Fruit fly (Drosophila melanogaster) whole organism, embryonic: ENCODE data around the gene mRpL32.

Experiments used
- Adf1 ChIP-seq: fragments of 200-800 bp; sonication (Bioruptor generic); IDR thresholded peaks from 2 replicates; pipeline ENCODE4 v1.3.6; 2022; ENCODE audit warnings: missing biosample characterization, missing genetic modification characterization
- B-H2 ChIP-seq: fragments of 200-800 bp; sonication (Bioruptor generic); optimal IDR thresholded peaks from 2 replicates; lab custom pipeline; 2018; ENCODE audit warnings: missing biosample characterization, mild to moderate bottlenecking, missing genetic modification characterization
- BEAF-32 ChIP-seq: fragments of 200-800 bp; sonication (Bioruptor generic); optimal IDR thresholded peaks from 3 replicates; lab custom pipeline; 2017; ENCODE audit warnings: missing biosample characterization, missing genetic modification characterization, mild to moderate bottlenecking, moderate library complexity, missing genetic modification reagents
- CG10267 ChIP-seq: fragments of 200-800 bp; sonication (Bioruptor generic); optimal IDR thresholded peaks from 2 replicates; lab custom pipeline; 2018; ENCODE audit warnings: missing biosample characterization, mild to moderate bottlenecking, missing genetic modification characterization, moderate library complexity
- CG10366 ChIP-seq: fragments of 200-800 bp; sonication (Bioruptor generic); IDR thresholded peaks from 2 replicates; pipeline ENCODE4 v1.3.6; 2022; ENCODE audit warnings: missing biosample characterization, missing genetic modification characterization
- CG10543 ChIP-seq: fragments of 200-800 bp; sonication (Bioruptor generic); optimal IDR thresholded peaks from 3 replicates; lab custom pipeline; 2017; ENCODE audit warnings: missing biosample characterization, mild to moderate bottlenecking, missing genetic modification characterization, moderate library complexity
- CG10565 ChIP-seq: fragments of 200-800 bp; sonication (Bioruptor generic); optimal IDR thresholded peaks from 3 replicates; lab custom pipeline; 2016; ENCODE audit warnings: missing biosample characterization, mild to moderate bottlenecking, missing genetic modification characterization
- CG11456 ChIP-seq: fragments of 200-800 bp; sonication (Bioruptor generic); IDR thresholded peaks from 3 replicates; pipeline ENCODE4 v1.3.6; 2022; ENCODE audit warnings: missing biosample characterization, missing genetic modification characterization
- CG11560 ChIP-seq: fragments of 200-800 bp; sonication (Bioruptor generic); IDR thresholded peaks from 3 replicates; pipeline ENCODE4 v1.3.6; 2022; ENCODE audit warnings: missing biosample characterization, missing genetic modification characterization
- CG1233 ChIP-seq: fragments of 200-800 bp; sonication (Bioruptor generic); optimal IDR thresholded peaks from 4 replicates; lab custom pipeline; 2018; ENCODE audit warnings: missing biosample characterization, mild to moderate bottlenecking, missing genetic modification characterization
- CG12391 ChIP-seq: fragments of 200-800 bp; sonication (Bioruptor generic); optimal IDR thresholded peaks from 3 replicates; lab custom pipeline; 2018; ENCODE audit warnings: missing biosample characterization, mild to moderate bottlenecking, missing genetic modification characterization, moderate library complexity
- CG13775 ChIP-seq: fragments of 200-800 bp; sonication (Bioruptor generic); optimal IDR thresholded peaks from 3 replicates; lab custom pipeline; 2017; ENCODE audit warnings: missing biosample characterization, mild to moderate bottlenecking, missing genetic modification characterization
- CG16813 ChIP-seq: fragments of 200-800 bp; sonication (Bioruptor generic); IDR thresholded peaks from 3 replicates; pipeline ENCODE4 v1.3.6; 2022; ENCODE audit warnings: missing biosample characterization, missing genetic modification characterization; ENCODE audit not compliant: partially characterized antibody
- CG17361 ChIP-seq: fragments of 200-800 bp; sonication (Bioruptor generic); IDR thresholded peaks from 3 replicates; pipeline ENCODE4 v1.3.6; 2022; ENCODE audit warnings: missing biosample characterization, missing genetic modification characterization
- CG17612 ChIP-seq: fragments of 200-800 bp; sonication (Bioruptor generic); IDR thresholded peaks from 2 replicates; pipeline ENCODE4 v1.3.6; 2022; ENCODE audit warnings: missing biosample characterization, missing genetic modification characterization
- CG2712 ChIP-seq: fragments of 200-800 bp; optimal IDR thresholded peaks from 3 replicates; lab custom pipeline; 2019; ENCODE audit warnings: missing biosample characterization, mild to moderate bottlenecking, missing genetic modification characterization, moderate library complexity
- CG30431 ChIP-seq: fragments of 200-800 bp; sonication (Bioruptor generic); optimal IDR thresholded peaks from 2 replicates; lab custom pipeline; 2017; ENCODE audit warnings: missing biosample characterization, missing genetic modification characterization
- CG3065 ChIP-seq: fragments of 200-800 bp; sonication (Bioruptor generic); optimal IDR thresholded peaks from 2 replicates; lab custom pipeline; 2016; ENCODE audit warnings: missing biosample characterization, missing genetic modification characterization
- CG34224 ChIP-seq: fragments of 200-800 bp; sonication (Bioruptor generic); IDR thresholded peaks from 3 replicates; pipeline ENCODE4 v1.3.6; 2022; ENCODE audit warnings: missing biosample characterization, missing genetic modification characterization; ENCODE audit not compliant: partially characterized antibody
- CG34376 ChIP-seq: fragments of 200-800 bp; sonication (Bioruptor generic); optimal IDR thresholded peaks from 2 replicates; lab custom pipeline; 2018; ENCODE audit warnings: missing biosample characterization, mild to moderate bottlenecking, missing genetic modification characterization
- CG3726 ChIP-seq: fragments of 200-800 bp; sonication (Bioruptor generic); IDR thresholded peaks from 3 replicates; pipeline ENCODE4, ENCODE4 v1.3.6; 2022; ENCODE audit warnings: missing biosample characterization, missing genetic modification characterization
- CG6254 ChIP-seq: fragments of 200-800 bp; sonication (Bioruptor generic); optimal IDR thresholded peaks from 3 replicates; lab custom pipeline; 2017; ENCODE audit warnings: mild to moderate bottlenecking, missing biosample characterization, missing genetic modification reagents, missing genetic modification characterization
- CG9817 ChIP-seq: fragments of 200-800 bp; sonication (Bioruptor generic); optimal IDR thresholded peaks from 2 replicates; lab custom pipeline; 2018; ENCODE audit warnings: missing biosample characterization, mild to moderate bottlenecking, missing genetic modification characterization, moderate library complexity
- CG9876 ChIP-seq: fragments of 200-800 bp; sonication (Bioruptor generic); optimal IDR thresholded peaks from 2 replicates; lab custom pipeline; 2016; ENCODE audit warnings: missing biosample characterization, missing genetic modification characterization
- E2f2 ChIP-seq: fragments of 200-800 bp; sonication (Bioruptor generic); IDR thresholded peaks from 2 replicates; pipeline ENCODE4 v1.3.6; 2022; ENCODE audit warnings: missing biosample characterization, missing genetic modification characterization
- Hmx ChIP-seq: fragments of 200-800 bp; sonication (Bioruptor generic); optimal IDR thresholded peaks from 2 replicates; lab custom pipeline; 2016; ENCODE audit warnings: missing biosample characterization, missing genetic modification characterization
- Lpt ChIP-seq: fragments of >200 bp; optimal IDR thresholded peaks from 2 replicates; lab custom pipeline; 2018; ENCODE audit warnings: missing biosample characterization, missing genetic modification characterization
- NFAT ChIP-seq: fragments of 200-800 bp; sonication (Bioruptor generic); IDR thresholded peaks from 2 replicates; pipeline ENCODE4 v1.3.6; 2022; ENCODE audit warnings: missing biosample characterization, missing genetic modification characterization
- Optix ChIP-seq: fragments of 200-800 bp; sonication (Bioruptor generic); IDR thresholded peaks from 3 replicates; pipeline ENCODE4 v1.3.6; 2022; ENCODE audit warnings: missing biosample characterization, missing genetic modification characterization
- PHDP ChIP-seq: fragments of 200-800 bp; sonication (Bioruptor generic); optimal IDR thresholded peaks from 3 replicates; lab custom pipeline; 2018; ENCODE audit warnings: missing biosample characterization, mild to moderate bottlenecking, missing genetic modification characterization, moderate library complexity
- Pdp1 ChIP-seq, 2 experiments: fragments of 200-800 bp; sonication (Bioruptor generic); optimal IDR thresholded peaks; 3 replicates each; lab custom pipeline; 2016; ENCODE audit warnings: missing biosample characterization in 2 of 2, missing genetic modification characterization in 2 of 2, mild to moderate bottlenecking in 1 of 2, moderate library complexity in 1 of 2
- Stat92E ChIP-seq, 3 experiments: fragments of >200 bp in 2 of 3; fragments of 200-800 bp in 1 of 3; sonication (Bioruptor generic) in 1 of 3; optimal IDR thresholded peaks; 2 replicates each; lab custom pipeline; 2017 to 2019; ENCODE audit warnings: missing biosample characterization in 3 of 3, missing genetic modification characterization in 3 of 3, mild to moderate bottlenecking in 1 of 3, moderate library complexity in 1 of 3
- Taf1 ChIP-seq: fragments of 200-800 bp; sonication (Bioruptor generic); IDR thresholded peaks from 2 replicates; pipeline ENCODE4 v1.3.6; 2022; ENCODE audit warnings: missing biosample characterization, missing genetic modification characterization
- Xbp1 ChIP-seq: fragments of 200-800 bp; sonication (Bioruptor generic); optimal IDR thresholded peaks from 3 replicates; lab custom pipeline; 2016; ENCODE audit warnings: missing biosample characterization, mild to moderate bottlenecking, missing genetic modification characterization
- bcd ChIP-seq: fragments of 200-800 bp; sonication (Bioruptor generic); optimal IDR thresholded peaks from 2 replicates; lab custom pipeline; 2017; ENCODE audit warnings: missing biosample characterization, mild to moderate bottlenecking, missing genetic modification characterization
- dati ChIP-seq: fragments of 200-800 bp; sonication (Bioruptor generic); IDR thresholded peaks from 2 replicates; pipeline ENCODE4 v1.3.6; 2022; ENCODE audit warnings: missing biosample characterization, missing genetic modification characterization
- en ChIP-seq: fragments of 200-800 bp; sonication (Bioruptor generic); optimal IDR thresholded peaks from 2 replicates; lab custom pipeline; 2016; ENCODE audit warnings: missing biosample characterization, missing genetic modification characterization
- eyg ChIP-seq: fragments of 200-800 bp; sonication (Bioruptor generic); optimal IDR thresholded peaks from 3 replicates; lab custom pipeline; 2016; ENCODE audit warnings: missing biosample characterization, missing genetic modification characterization
- gcm2 ChIP-seq: fragments of 200-800 bp; sonication (Bioruptor generic); optimal IDR thresholded peaks from 2 replicates; lab custom pipeline; 2016; ENCODE audit warnings: missing biosample characterization, missing genetic modification characterization
- klu ChIP-seq: fragments of 200-800 bp; sonication (Bioruptor generic); IDR thresholded peaks from 2 replicates; pipeline ENCODE4 v1.3.6; 2022; ENCODE audit warnings: missing biosample characterization, missing genetic modification characterization
- pan ChIP-seq, 4 experiments: fragments of >200 bp in 3 of 4; fragments of 200-800 bp in 1 of 4; sonication (Bioruptor generic) in 1 of 4; optimal IDR thresholded peaks in 3 of 4; IDR thresholded peaks in 1 of 4; 2 replicates each; pipeline versions ENCODE4 v1.3.6 to Lab custom; 2017 to 2022; ENCODE audit warnings: missing biosample characterization in 2 of 4, missing genetic modification characterization in 2 of 4, mixed read lengths in 1 of 4
- phol ChIP-seq: fragments of 200-800 bp; sonication (Bioruptor generic); optimal IDR thresholded peaks from 3 replicates; lab custom pipeline; 2018; ENCODE audit warnings: missing biosample characterization, mild to moderate bottlenecking, missing genetic modification characterization, moderate library complexity
- repo ChIP-seq: fragments of 200-800 bp; sonication (Bioruptor generic); optimal IDR thresholded peaks from 2 replicates; lab custom pipeline; 2016; ENCODE audit warnings: missing biosample characterization, missing genetic modification characterization
- sima ChIP-seq: fragments of 200-800 bp; sonication (Bioruptor generic); optimal IDR thresholded peaks from 2 replicates; lab custom pipeline; 2016; ENCODE audit warnings: missing biosample characterization, missing genetic modification characterization
- slbo ChIP-seq: fragments of 200-800 bp; sonication (Bioruptor generic); IDR thresholded peaks from 2 replicates; pipeline ENCODE4 v1.3.6; 2022; ENCODE audit warnings: missing biosample characterization, missing genetic modification characterization
- sna ChIP-seq: fragments of 200-800 bp; sonication (Bioruptor generic); IDR thresholded peaks from 2 replicates; pipeline ENCODE4 v1.3.6; 2022; ENCODE audit warnings: missing biosample characterization, missing genetic modification characterization; ENCODE audit not compliant: partially characterized antibody
- tll ChIP-seq, 2 experiments: fragments of 200-800 bp in 1 of 2; fragments of >200 bp in 1 of 2; sonication (Bioruptor generic) in 1 of 2; optimal IDR thresholded peaks; 2 replicates each; lab custom pipeline; 2017 to 2019; ENCODE audit warnings: missing biosample characterization in 2 of 2, missing genetic modification characterization in 2 of 2, mild to moderate bottlenecking in 1 of 2, moderate library complexity in 1 of 2
- vvl ChIP-seq: fragments of 200-800 bp; sonication (Bioruptor generic); IDR thresholded peaks from 2 replicates; pipeline ENCODE4 v1.3.6; 2022; ENCODE audit warnings: missing biosample characterization, missing genetic modification characterization
- zf30C ChIP-seq: fragments of 200-800 bp; sonication (Bioruptor generic); optimal IDR thresholded peaks from 3 replicates; lab custom pipeline; 2018; ENCODE audit warnings: missing biosample characterization, mild to moderate bottlenecking, missing genetic modification characterization

Gene mRpL32

dm6 chr3R:31225043-31225681 is 27.5 kb upstream of the mRpL32 start (continued):
- TF ChIP-seq CG9876 (GFP tag; lab: Kevin White, UChicago) = no peak
- no peak for TF ChIP-seq eyg (GFP tag; lab: Kevin White, UChicago)
- peak in 1 of 2 experiments; percentile 93 for TF ChIP-seq Pdp1 (GFP tag; optimal IDR thresholded peaks at IDR 0.05; lab: Kevin White, UChicago)
- no peak for TF ChIP-seq Xbp1 (GFP tag; lab: Kevin White, UChicago)
- peak; percentile 14 for TF ChIP-seq CG10543 (GFP tag; lab: Kevin White, UChicago)
- no peak for TF ChIP-seq NFAT
- no peak for TF ChIP-seq phol (tag; lab: Kevin White, UChicago)
- no peak for TF ChIP-seq CG34376 (GFP tag; lab: Kevin White, UChicago)
- no peak for TF ChIP-seq dati
- 0 out of 2 replicates have a peak, but pooled peaks have one; percentile 9 for TF ChIP-seq vvl (GFP tag; lab: Robert Waterston, UW)
- no peak for TF ChIP-seq CG11560 (tag; lab: Robert Waterston, UW)
- no peak for TF ChIP-seq gcm2 (GFP tag; lab: Kevin White, UChicago)
- no peak for TF ChIP-seq CG10565
- no peak for TF ChIP-seq CG34224 (GFP tag; lab: Robert Waterston, UW)
- no peak for TF ChIP-seq klu
- peak; percentile 72 for TF ChIP-seq CG6254 (GFP tag; lab: Kevin White, UChicago)
- TF ChIP-seq tll (GFP tag; optimal IDR thresholded peaks at IDR 0.05; lab: Kevin White, UChicago) = no peak
- no peak for TF ChIP-seq CG3065 (GFP tag; lab: Kevin White, UChicago)
- no peak for TF ChIP-seq CG13775
- no peak for TF ChIP-seq CG10267
- TF ChIP-seq PHDP (tag; lab: Kevin White, UChicago) = no peak
- no peak for TF ChIP-seq BEAF-32
- no peak for TF ChIP-seq CG17361 (GFP tag; lab: Robert Waterston, UW)
- TF ChIP-seq CG30431 (GFP tag; lab: Kevin White, UChicago) = no peak
- TF ChIP-seq CG10366 = peak; percentile 72
- no peak for TF ChIP-seq CG1233
- no peak for TF ChIP-seq CG16813
- no peak for TF ChIP-seq CG9817 (tag; lab: Kevin White, UChicago)
- TF ChIP-seq Taf1 (GFP tag; lab: Robert Waterston, UW) = no peak
- TF ChIP-seq slbo (GFP tag; lab: Robert Waterston, UW) = peak; percentile 15; the same call in 1 of the 2 replicates
- no peak for TF ChIP-seq CG3726 (GFP tag; lab: Robert Waterston, UW)
- no peak for TF ChIP-seq en (GFP tag; lab: Kevin White, UChicago)
- TF ChIP-seq Hmx (GFP tag; lab: Kevin White, UChicago) = no peak
- TF ChIP-seq zf30C (GFP tag; lab: Kevin White, UChicago) = no peak
- TF ChIP-seq repo (GFP tag; lab: Kevin White, UChicago) = no peak
- TF ChIP-seq Adf1 (GFP tag; lab: Robert Waterston, UW) = no peak
- no peak for TF ChIP-seq Optix
- no peak for TF ChIP-seq B-H2
- no peak for TF ChIP-seq CG17612 (GFP tag; lab: Robert Waterston, UW)
- no peak for TF ChIP-seq bcd (GFP tag; lab: Kevin White, UChicago)
- no peak for TF ChIP-seq CG12391
- TF ChIP-seq pan (optimal IDR thresholded peaks at IDR 0.05; lab: Kevin White, UChicago) = no peak
- TF ChIP-seq pan (GFP tag; optimal IDR thresholded peaks at IDR 0.05 in 1 of 2, IDR thresholded peaks at IDR 0.05 in 1 of 2) = no peak
- no peak for TF ChIP-seq E2f2 (GFP tag; lab: Robert Waterston, UW)
- TF ChIP-seq sima (GFP tag; lab: Kevin White, UChicago) = no peak
- 0 out of 3 replicates have a peak, but pooled peaks have one; percentile 39 for TF ChIP-seq CG11456 (GFP tag; lab: Robert Waterston, UW)
- no peak for TF ChIP-seq sna (GFP tag; lab: Robert Waterston, UW)
- TF ChIP-seq CG2712 (tag; lab: Kevin White, UChicago) = no peak
- TF ChIP-seq Lpt = no peak
- TF ChIP-seq Stat92E (GFP tag; optimal IDR thresholded peaks at IDR 0.05; lab: Kevin White, UChicago) = no peak
